Fruit fly (Drosophila melanogaster): Measurements from ENCODE around the gene Chs2.
A peak's percentile ranks its signal among the peaks of the same experiment; 100 is the strongest.

Gene Chs2

DNA sequence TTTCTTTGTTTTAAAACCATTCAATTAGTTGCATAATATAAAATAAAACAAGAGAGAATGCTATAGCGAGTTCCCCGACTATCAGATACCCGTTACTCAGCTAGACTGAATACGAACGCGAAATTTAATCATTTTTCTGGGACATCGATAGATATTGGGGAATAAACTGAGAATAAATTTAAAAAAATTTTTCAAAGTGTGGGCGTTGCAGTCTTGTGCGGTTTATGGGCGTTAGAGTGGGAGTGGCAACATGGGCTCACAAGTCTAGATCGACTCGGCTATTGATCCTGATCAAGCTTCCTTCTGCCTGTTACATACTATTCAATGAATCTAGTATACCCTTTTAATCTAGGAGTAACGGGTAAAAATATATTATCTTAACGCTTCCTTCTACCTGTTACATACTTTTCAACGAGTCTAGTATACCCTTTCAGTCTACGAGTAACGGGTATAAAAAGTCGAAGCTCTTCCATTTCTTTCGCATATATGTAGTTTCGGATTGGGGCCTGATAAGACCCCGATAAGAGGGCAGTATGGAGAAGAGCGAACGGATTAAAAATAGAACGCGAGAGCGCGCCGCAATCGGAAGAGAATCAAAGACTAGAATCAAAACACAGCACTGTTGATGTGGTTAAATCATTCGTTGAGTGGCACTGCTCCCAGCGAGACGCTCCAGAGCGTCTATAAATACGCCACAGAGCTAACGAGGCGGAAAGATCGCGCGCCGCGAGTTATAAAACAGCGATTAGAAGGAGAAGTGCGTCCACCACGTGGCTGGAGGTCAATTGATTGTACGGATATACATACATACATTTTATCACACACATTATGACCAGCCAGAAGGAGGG lies 7.5 kb upstream of the Chs2 start, which contains the start of gene CG7458 (continued):
- peak; percentile 53; the same call in 1 of the 3 replicates for TF ChIP-seq eg (GFP tag; IDR thresholded peaks at IDR 0.05)

DNA sequence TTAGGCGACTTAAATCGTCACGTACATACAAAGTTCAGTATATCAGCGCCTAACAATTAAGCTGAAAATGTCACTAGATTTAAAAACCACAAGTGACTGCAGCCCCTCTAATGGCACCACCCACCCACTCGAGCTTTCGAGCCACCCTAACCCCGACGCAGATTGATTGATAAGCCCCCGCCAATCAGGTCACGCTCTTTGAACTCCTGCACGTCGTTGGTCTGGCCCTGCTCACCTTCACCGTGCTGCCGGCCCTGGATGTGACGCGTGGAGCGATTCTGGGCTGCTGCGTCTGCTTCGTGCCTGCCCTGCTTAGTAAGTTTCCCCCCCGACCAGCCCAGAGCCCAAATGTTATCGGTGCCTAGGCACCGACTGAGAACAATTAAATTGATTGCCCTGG lies 1.1 kb downstream of the Chs2 start:
- TF ChIP-seq fd59A (GFP tag; optimal IDR thresholded peaks at IDR 0.05) (no peak), svp (GFP tag) (peak; percentile 80)

DNA sequence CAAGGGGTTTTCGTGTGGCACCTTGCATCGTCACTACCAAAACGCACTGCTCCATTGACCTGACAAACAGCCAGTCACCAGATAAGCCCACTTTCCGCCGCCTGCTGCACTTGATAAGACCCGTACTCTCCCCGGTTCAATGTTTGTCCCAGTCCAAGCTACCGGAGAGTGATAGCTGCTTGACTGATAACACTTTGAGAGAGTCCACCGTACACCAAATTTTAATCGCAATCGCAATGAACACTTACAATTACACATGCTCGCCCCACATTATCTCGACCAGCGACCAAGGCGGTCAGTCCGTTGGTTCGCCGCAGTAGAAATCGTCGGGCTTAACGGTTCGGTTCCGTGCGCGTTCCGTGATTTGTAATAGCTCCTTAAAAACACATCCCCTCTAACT lies 9.5 kb downstream of the Chs2 start, which contains the start of gene P5CS:
P5CS (plus strand) TSS at position 268 of the 400 bp plus-strand sequence.
- TF ChIP-seq Eip93F (GFP tag; optimal IDR thresholded peaks at IDR 0.05) (peak; percentile 76), cyc (GFP tag; optimal IDR thresholded peaks at IDR 0.05) (no peak), svp (GFP tag) (peak; percentile 99), vri (GFP tag; optimal IDR thresholded peaks at IDR 0.05) (peak; percentile 65), CG3919 (GFP tag; optimal IDR thresholded peaks at IDR 0.05) (no peak), Hr38 (GFP tag; optimal IDR thresholded peaks at IDR 0.05) (no peak)

DNA sequence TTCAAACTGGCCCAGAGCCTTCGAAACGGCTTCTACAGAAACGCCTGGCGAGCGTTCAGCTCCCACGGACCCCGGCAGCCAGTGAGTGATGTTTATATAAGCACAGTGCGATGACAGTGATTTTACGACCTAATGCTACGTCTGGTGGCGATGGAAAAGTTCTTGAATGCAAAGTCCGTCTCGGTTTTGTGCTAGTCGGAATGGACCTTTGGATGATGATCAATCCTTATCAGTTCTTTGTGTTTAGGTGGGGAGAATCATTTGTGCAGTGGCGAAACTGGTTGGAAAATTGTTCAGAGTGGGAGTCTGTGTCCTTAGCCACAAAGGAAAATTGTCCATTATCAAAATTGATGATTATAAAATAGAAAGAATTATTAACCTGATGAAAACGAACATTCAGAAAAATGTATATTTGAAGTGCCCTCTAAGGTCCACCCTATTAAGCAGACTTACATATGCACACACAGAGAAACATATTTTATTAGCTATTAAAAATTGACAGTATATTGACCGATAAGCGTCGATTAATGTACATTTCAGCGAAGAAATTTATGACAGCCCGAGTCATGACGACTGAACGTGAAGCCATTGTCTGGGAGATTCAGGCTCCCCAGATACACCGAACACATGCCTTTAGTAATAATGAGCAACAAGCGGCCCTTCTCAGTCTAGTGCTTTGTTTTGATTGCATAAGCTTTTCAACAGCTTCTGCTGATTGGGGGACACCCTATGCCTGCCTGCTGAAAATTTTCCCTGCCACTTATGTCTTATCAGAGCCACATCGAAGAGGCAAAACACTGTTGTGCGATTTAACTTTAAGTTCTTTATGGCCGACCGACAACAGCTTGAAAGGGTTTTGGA lies 10.2 kb downstream of the Chs2 start:
- TF ChIP-seq Eip78C (GFP tag) (peak; percentile 77), CG11762 (GFP tag; optimal IDR thresholded peaks at IDR 0.05; ENCODE audit: insufficient read depth) (peak; percentile 18), CG8119 (GFP tag; IDR thresholded peaks at IDR 0.05) (peak; percentile 68; the same call in 2 of the 3 replicates), dac (GFP tag; optimal IDR thresholded peaks at IDR 0.05) (no peak), CG6854 (GFP tag; optimal IDR thresholded peaks at IDR 0.05) (no peak), CG6163 (GFP tag; IDR thresholded peaks at IDR 0.05) (0 out of 3 replicates have a peak, but pooled peaks have one; percentile 37), Gug (GFP tag; IDR thresholded peaks at IDR 0.05) (0 out of 2 replicates have a peak, but pooled peaks have one; percentile 8), CG1621 (tag; optimal IDR thresholded peaks at IDR 0.05) (peak; percentile 12), CG8632 (GFP tag; optimal IDR thresholded peaks at IDR 0.05) (no peak), CG15336 (GFP tag; IDR thresholded peaks at IDR 0.05) (no peak), Blimp-1 (GFP tag; optimal IDR thresholded peaks at IDR 0.05) (no peak), CG10669 (GFP tag; optimal IDR thresholded peaks at IDR 0.05) (peak; percentile 22), Hr38 (GFP tag; optimal IDR thresholded peaks at IDR 0.05) (no peak), CG32006 (GFP tag; optimal IDR thresholded peaks at IDR 0.05) (peak; percentile 58), CG6276 (GFP tag; optimal IDR thresholded peaks at IDR 0.05) (peak; percentile 71), CG34406 (GFP tag; optimal IDR thresholded peaks at IDR 0.05) (peak; percentile 14), dsx (GFP tag; optimal IDR thresholded peaks at IDR 0.05; ENCODE audit: poor library complexity, severe bottlenecking) (no peak), CG6792 (GFP tag; optimal IDR thresholded peaks at IDR 0.05) (peak; percentile 24), acj6 (GFP tag; optimal IDR thresholded peaks at IDR 0.05) (peak; percentile 29), Met (GFP tag; optimal IDR thresholded peaks at IDR 0.05) (peak; percentile 71), esn (GFP tag; optimal IDR thresholded peaks at IDR 0.05) (peak; percentile 44), CG6808 (GFP tag; optimal IDR thresholded peaks at IDR 0.05) (peak; percentile 30), Hr4 (GFP tag; optimal IDR thresholded peaks at IDR 0.05) (peak; percentile 44), salr (GFP tag; optimal IDR thresholded peaks at IDR 0.05) (no peak), ss (GFP tag; optimal IDR thresholded peaks at IDR 0.05) (peak in 1 of 2 experiments; percentile 54), Sox15 (GFP tag; optimal IDR thresholded peaks at IDR 0.05) (no peak), net (GFP tag; optimal IDR thresholded peaks at IDR 0.05) (peak; percentile 43), eg (GFP tag; IDR thresholded peaks at IDR 0.05) (peak; percentile 52; the same call in 1 of the 3 replicates), Sox14 (GFP tag; optimal IDR thresholded peaks at IDR 0.05) (peak; percentile 61), CG3919 (GFP tag; optimal IDR thresholded peaks at IDR 0.05) (peak; percentile 31), Ets21C (GFP tag; optimal IDR thresholded peaks at IDR 0.05) (peak; percentile 28), Smox (GFP tag; optimal IDR thresholded peaks at IDR 0.05) (peak; percentile 49), Sox102F (GFP tag; optimal IDR thresholded peaks at IDR 0.05) (peak; percentile 40), CG11294 (GFP tag; IDR thresholded peaks at IDR 0.05) (no peak), Ets96B (tag; optimal IDR thresholded peaks at IDR 0.05) (peak; percentile 51), fd85E (GFP tag; optimal IDR thresholded peaks at IDR 0.05) (no peak)

All from whole organism, prepupa.